Worm (Caenorhabditis elegans): Measurements from ENCODE around the gene set-31.

DNA sequence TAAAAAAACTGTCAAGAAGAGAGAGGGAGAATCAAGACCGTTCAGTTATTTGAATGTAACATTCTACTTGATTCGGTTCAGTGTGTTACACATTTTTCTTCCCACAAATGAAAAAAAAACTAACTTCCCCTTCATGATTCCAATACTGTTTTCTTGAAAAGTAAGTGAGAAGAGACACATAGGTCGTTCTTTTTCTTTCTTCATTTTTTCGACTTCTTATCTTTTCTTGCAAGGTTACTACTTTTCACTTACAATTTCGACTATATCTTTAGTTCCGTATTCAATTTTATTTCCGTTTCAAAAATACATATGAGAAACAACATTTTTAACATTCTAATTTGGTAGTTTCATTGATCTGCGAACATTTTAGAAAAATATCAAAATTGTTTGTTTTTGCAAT, 21.5 kb downstream of the set-31 start:
- no peak for TF ChIP-seq ceh-31 (tag; optimal IDR thresholded peaks at IDR 0.05)
- TF ChIP-seq F13H6.1 (tag; optimal IDR thresholded peaks at IDR 0.05) = no peak
- no peak for TF ChIP-seq ceh-34 (tag; optimal IDR thresholded peaks at IDR 0.05)

Data from whole organism, late embryonic.